Worm (Caenorhabditis elegans): ENCODE measurements around the gene srw-40.
A peak's percentile ranks its signal among the peaks of the same experiment; 100 is the strongest.

The srw-40 gene

ce11 chrII:4319537-4320019 is 3.7 kb upstream of the srw-40 start, which contains the start of gene Y52E8A.6:
Y52E8A.6 (minus strand) TSS chrII:4319969.
- TF ChIP-seq flh-1 (GFP tag; optimal IDR thresholded peaks at IDR 0.05) (no peak), lin-32 (GFP tag; optimal IDR thresholded peaks at IDR 0.05) (no peak), elt-1 (tag; optimal IDR thresholded peaks at IDR 0.05; ENCODE audit: borderline replicate concordance, insufficient read depth) (no peak), nhr-237 (tag; optimal IDR thresholded peaks at IDR 0.05) (no peak), mls-2 (tag; optimal IDR thresholded peaks at IDR 0.05) (no peak), ztf-11 (tag; optimal IDR thresholded peaks at IDR 0.05) (no peak), zip-8 (tag; optimal IDR thresholded peaks at IDR 0.05) (no peak), bed-3 (GFP tag; optimal IDR thresholded peaks at IDR 0.05) (no peak), sem-2 (GFP tag; optimal IDR thresholded peaks at IDR 0.05) (no peak), ces-1 (GFP tag; optimal IDR thresholded peaks at IDR 0.05) (no peak), ceh-83 (GFP tag; optimal IDR thresholded peaks at IDR 0.05) (no peak), drap-1 (GFP tag; optimal IDR thresholded peaks at IDR 0.05) (no peak), M03D4.4 (tag; optimal IDR thresholded peaks at IDR 0.05) (no peak), nhr-2 (tag; optimal IDR thresholded peaks at IDR 0.05) (no peak), lsy-2 (tag; optimal IDR thresholded peaks at IDR 0.05) (no peak), unc-39 (tag; optimal IDR thresholded peaks at IDR 0.05) (no peak), cnd-1 (tag; optimal IDR thresholded peaks at IDR 0.05) (no peak), hlh-1 (tag; optimal IDR thresholded peaks at IDR 0.05) (no peak)

- no peak for TF ChIP-seq lin-13 (tag; optimal IDR thresholded peaks at IDR 0.05)
- TF ChIP-seq ceh-39 (tag; optimal IDR thresholded peaks at IDR 0.05): no peak
- no peak for TF ChIP-seq ces-1 (GFP tag; optimal IDR thresholded peaks at IDR 0.05)
- no peak for TF ChIP-seq nhr-28 (tag; optimal IDR thresholded peaks at IDR 0.05)
- TF ChIP-seq nhr-76 (tag; optimal IDR thresholded peaks at IDR 0.05): no peak
- TF ChIP-seq hlh-1 (tag; optimal IDR thresholded peaks at IDR 0.05): no peak
- TF ChIP-seq ztf-11 (tag; optimal IDR thresholded peaks at IDR 0.05): no peak
- no peak for TF ChIP-seq sptf-1 (tag; optimal IDR thresholded peaks at IDR 0.05)
- TF ChIP-seq bed-3 (GFP tag; optimal IDR thresholded peaks at IDR 0.05): no peak
Measured at ce11 chrII:4312115-4312514, 3.8 kb downstream of the srw-40 start, which contains the start of gene plep-1. plep-1 (minus strand) TSS chrII:4312215.

ce11 chrII:4306921-4307630 is 8.8 kb downstream of the srw-40 start, which contains the start of gene Y52E8A.3:
Y52E8A.3 (minus strand) TSS chrII:4306971.
- no peak for TF ChIP-seq unc-39 (tag; optimal IDR thresholded peaks at IDR 0.05)
- TF ChIP-seq zip-8 (tag; optimal IDR thresholded peaks at IDR 0.05): no peak
- no peak for TF ChIP-seq mep-1 (tag; optimal IDR thresholded peaks at IDR 0.05)
- no peak for TF ChIP-seq cnd-1 (tag; optimal IDR thresholded peaks at IDR 0.05)
- TF ChIP-seq hlh-1 (tag; optimal IDR thresholded peaks at IDR 0.05): no peak
- TF ChIP-seq sptf-1 (tag; optimal IDR thresholded peaks at IDR 0.05): no peak
- TF ChIP-seq nhr-2 (tag; optimal IDR thresholded peaks at IDR 0.05): no peak

ce11 chrII:4301307-4301706 is 14.6 kb downstream of the srw-40 start, which contains the start of gene gtf-2F1:
gtf-2F1 (plus strand) TSS chrII:4301607.
- TF ChIP-seq ces-1 (GFP tag; optimal IDR thresholded peaks at IDR 0.05): no peak
- TF ChIP-seq blmp-1 (tag; optimal IDR thresholded peaks at IDR 0.05): no peak
- TF ChIP-seq flh-1 (GFP tag; optimal IDR thresholded peaks at IDR 0.05): no peak
- TF ChIP-seq lin-32 (GFP tag; optimal IDR thresholded peaks at IDR 0.05): no peak
- no peak for TF ChIP-seq nhr-12 (tag; optimal IDR thresholded peaks at IDR 0.05)
- TF ChIP-seq ceh-39 (tag; optimal IDR thresholded peaks at IDR 0.05): no peak

ce11 chrII:4299227-4299703 is 16.6 kb downstream of the srw-40 start, which contains the start of gene sco-1:
sco-1 (plus strand) TSS chrII:4299653.
- TF ChIP-seq ceh-43 (GFP tag; optimal IDR thresholded peaks at IDR 0.05) (no peak), nhr-28 (tag; optimal IDR thresholded peaks at IDR 0.05) (no peak), hlh-1 (tag; optimal IDR thresholded peaks at IDR 0.05) (peak; percentile 66), ceh-83 (GFP tag; optimal IDR thresholded peaks at IDR 0.05) (no peak), bed-3 (GFP tag; optimal IDR thresholded peaks at IDR 0.05) (no peak), ces-1 (GFP tag; optimal IDR thresholded peaks at IDR 0.05) (peak; percentile 72), mab-5 (tag; optimal IDR thresholded peaks at IDR 0.05) (no peak), flh-1 (GFP tag; optimal IDR thresholded peaks at IDR 0.05) (no peak), nhr-237 (tag; optimal IDR thresholded peaks at IDR 0.05) (peak; percentile 89), pha-4 (tag; optimal IDR thresholded peaks at IDR 0.05) (peak; percentile 81), cnd-1 (tag; optimal IDR thresholded peaks at IDR 0.05) (no peak), nhr-12 (tag; optimal IDR thresholded peaks at IDR 0.05) (no peak), ztf-11 (tag; optimal IDR thresholded peaks at IDR 0.05) (no peak), M03D4.4 (tag; optimal IDR thresholded peaks at IDR 0.05) (no peak), drap-1 (GFP tag; optimal IDR thresholded peaks at IDR 0.05) (peak; percentile 58), sem-2 (GFP tag; optimal IDR thresholded peaks at IDR 0.05) (no peak), elt-1 (tag; optimal IDR thresholded peaks at IDR 0.05; ENCODE audit: borderline replicate concordance, insufficient read depth) (peak; percentile 40), lin-13 (tag; optimal IDR thresholded peaks at IDR 0.05) (peak; percentile 91), sptf-1 (tag; optimal IDR thresholded peaks at IDR 0.05) (peak; percentile 71), nhr-2 (tag; optimal IDR thresholded peaks at IDR 0.05) (no peak), elt-3 (tag; optimal IDR thresholded peaks at IDR 0.05) (no peak), mep-1 (tag; optimal IDR thresholded peaks at IDR 0.05) (peak; percentile 86), ceh-39 (tag; optimal IDR thresholded peaks at IDR 0.05) (peak; percentile 68), nhr-76 (tag; optimal IDR thresholded peaks at IDR 0.05) (no peak), lin-32 (GFP tag; optimal IDR thresholded peaks at IDR 0.05) (no peak), lsy-2 (tag; optimal IDR thresholded peaks at IDR 0.05) (peak; percentile 83), unc-39 (tag; optimal IDR thresholded peaks at IDR 0.05) (no peak), zip-8 (tag; optimal IDR thresholded peaks at IDR 0.05) (no peak), mls-2 (tag; optimal IDR thresholded peaks at IDR 0.05) (peak; percentile 68), blmp-1 (tag; optimal IDR thresholded peaks at IDR 0.05) (no peak), ham-2 (GFP tag; optimal IDR thresholded peaks at IDR 0.05) (no peak), snpc-4 (tag; optimal IDR thresholded peaks at IDR 0.05) (no peak), tbx-8 (GFP tag; optimal IDR thresholded peaks at IDR 0.05) (no peak), unc-120 (tag; optimal IDR thresholded peaks at IDR 0.05; ENCODE audit: poor library complexity, severe bottlenecking) (peak; percentile 28)
